Worm (Caenorhabditis elegans): ENCODE measurements around the gene dpr-1.

- no peak for TF ChIP-seq ztf-11 (tag; optimal IDR thresholded peaks at IDR 0.05)
- no peak for TF ChIP-seq nhr-76 (tag; optimal IDR thresholded peaks at IDR 0.05)
- TF ChIP-seq snpc-4 (tag; optimal IDR thresholded peaks at IDR 0.05), result no peak
These were observed 51.5 kb downstream of the dpr-1 start, which contains the start of gene lbp-8 for ce11 chrV:13890473-13890872.
